Worm (Caenorhabditis elegans) whole organism, young adult: ENCODE data around the gene ZK643.6.
A peak's percentile ranks its signal among the peaks of the same experiment; 100 is the strongest.

Source experiments
- B0019.2 ChIP-seq: fragments of 200-800 bp; sonication (Bioruptor generic); conservative IDR thresholded peaks from 2 replicates; pipeline ENCODE4 v1.3.6; 2022; ENCODE audit warnings: missing genetic modification reagents, missing genetic modification characterization, missing compliant biosample characterization
- C06A6.2 ChIP-seq: fragments of 200-800 bp; sonication (Bioruptor generic); conservative IDR thresholded peaks from 2 replicates; pipeline ENCODE4 v1.3.6; 2022; ENCODE audit warnings: missing genetic modification characterization, missing compliant biosample characterization
- C17E4.6 ChIP-seq: fragments of 200-800 bp; sonication (Bioruptor generic); IDR thresholded peaks from 2 replicates; pipeline ENCODE4 v1.3.6; 2022; ENCODE audit warnings: missing genetic modification reagents, missing genetic modification characterization, missing compliant biosample characterization
- F22D6.2 ChIP-seq: sonication (generic microtip); optimal IDR thresholded peaks from 2 replicates; lab custom pipeline; 2016; ENCODE audit warnings: mild to moderate bottlenecking, missing genetic modification characterization, missing compliant biosample characterization
- F23B12.7 ChIP-seq: sonication (generic microtip); optimal IDR thresholded peaks from 2 replicates; lab custom pipeline; 2017; ENCODE audit warnings: missing genetic modification characterization, mild to moderate bottlenecking, missing compliant biosample characterization, antibody characterized with exemption, moderate library complexity; ENCODE audit not compliant: insufficient read depth
- F39B2.1 ChIP-seq: fragments of 200-800 bp; sonication (Bioruptor generic); IDR thresholded peaks from 2 replicates; pipeline ENCODE4 v1.3.6; 2022; ENCODE audit warnings: missing genetic modification reagents, missing genetic modification characterization, missing compliant biosample characterization
- F55B11.4 ChIP-seq: sonication (generic microtip); optimal IDR thresholded peaks from 2 replicates; lab custom pipeline; 2016; ENCODE audit warnings: missing compliant biosample characterization, missing genetic modification characterization, borderline replicate concordance; ENCODE audit not compliant: insufficient read depth
- T26A5.8 ChIP-seq: sonication (generic microtip); optimal IDR thresholded peaks from 2 replicates; lab custom pipeline; 2016; ENCODE audit warnings: missing genetic modification characterization, missing compliant biosample characterization
- Y53G8AR.9 ChIP-seq: fragments of 200-800 bp; sonication (Bioruptor generic); conservative IDR thresholded peaks from 2 replicates; pipeline ENCODE4 v1.3.6; 2022; ENCODE audit warnings: missing genetic modification reagents, missing genetic modification characterization, missing compliant biosample characterization
- Y95B8A.8 ChIP-seq: fragments of 200-800 bp; sonication (Bioruptor generic); IDR thresholded peaks from 2 replicates; pipeline ENCODE4 v1.3.6; 2022; ENCODE audit warnings: missing genetic modification reagents, missing genetic modification characterization, missing compliant biosample characterization
- akir-1 ChIP-seq: fragments of 200-800 bp; sonication (Bioruptor generic); optimal IDR thresholded peaks from 2 replicates; lab custom pipeline; 2018; ENCODE audit warnings: mild to moderate bottlenecking, missing genetic modification characterization, moderate library complexity, missing compliant biosample characterization
- ama-1 ChIP-seq, 3 experiments: fragments of 150-350 bp in 1 of 3; sonication (generic microtip) in 2 of 3; optimal IDR thresholded peaks; 2 replicates each; lab custom pipeline; 2014 to 2018; ENCODE audit warnings: missing biosample characterization in 2 of 3, missing genetic modification characterization in 2 of 3, missing genetic modification reagents in 2 of 3
- aptf-2 ChIP-seq: fragments of 200-800 bp; sonication (Bioruptor generic); conservative IDR thresholded peaks from 2 replicates; pipeline ENCODE4 v1.3.6; 2022; ENCODE audit warnings: missing genetic modification reagents, missing genetic modification characterization, missing compliant biosample characterization
- atf-7 ChIP-seq: sonication (generic microtip); optimal IDR thresholded peaks from 2 replicates; lab custom pipeline; 2017; ENCODE audit warnings: mild to moderate bottlenecking, missing genetic modification characterization, missing compliant biosample characterization
- attf-3 ChIP-seq: fragments of 200-800 bp; sonication (Bioruptor generic); conservative IDR thresholded peaks from 2 replicates; pipeline ENCODE4 v1.3.6; 2022; ENCODE audit warnings: missing genetic modification reagents, missing genetic modification characterization, missing compliant biosample characterization
- attf-5 ChIP-seq: fragments of 200-800 bp; sonication (Bioruptor generic); optimal IDR thresholded peaks from 2 replicates; lab custom pipeline; 2018; ENCODE audit warnings: mild to moderate bottlenecking, missing genetic modification characterization, missing compliant biosample characterization
- bed-1 ChIP-seq: fragments of 200-800 bp; sonication (Bioruptor generic); IDR thresholded peaks from 2 replicates; pipeline ENCODE4 v1.3.6; 2022; ENCODE audit warnings: missing genetic modification reagents, missing genetic modification characterization, missing compliant biosample characterization
- ccch-3 ChIP-seq: fragments of 200-800 bp; sonication (Bioruptor generic); optimal IDR thresholded peaks from 2 replicates; lab custom pipeline; 2018; ENCODE audit warnings: mild to moderate bottlenecking, missing genetic modification characterization, missing compliant biosample characterization
- dox-1 ChIP-seq: fragments of 200-800 bp; sonication (Bioruptor generic); IDR thresholded peaks from 2 replicates; pipeline ENCODE4 v1.3.6; 2022; ENCODE audit warnings: missing genetic modification reagents, missing genetic modification characterization, missing compliant biosample characterization
- efl-1 ChIP-seq: fragments of 150-350 bp; optimal IDR thresholded peaks from 2 replicates; lab custom pipeline; 2014; ENCODE audit warnings: missing biosample characterization, missing genetic modification reagents, missing genetic modification characterization
- ekl-4 ChIP-seq: fragments of 200-800 bp; sonication (Bioruptor generic); IDR thresholded peaks from 2 replicates; pipeline ENCODE4 v1.3.6; 2022; ENCODE audit warnings: missing genetic modification reagents, missing genetic modification characterization, missing compliant biosample characterization
- ets-4 ChIP-seq: fragments of 200-800 bp; sonication (Bioruptor generic); optimal IDR thresholded peaks from 2 replicates; lab custom pipeline; 2018; ENCODE audit warnings: mild to moderate bottlenecking, missing genetic modification characterization, missing compliant biosample characterization
- him-1 ChIP-seq: sonication (generic microtip); optimal IDR thresholded peaks from 2 replicates; lab custom pipeline; 2016; ENCODE audit warnings: missing genotype, missing genetic modification reagents, missing genetic modification characterization, missing compliant biosample characterization
- hlh-12 ChIP-seq: sonication (generic microtip); optimal IDR thresholded peaks from 2 replicates; lab custom pipeline; 2016; ENCODE audit warnings: missing genetic modification characterization, missing compliant biosample characterization
- let-526 ChIP-seq: fragments of 200-800 bp; sonication (Bioruptor generic); IDR thresholded peaks from 2 replicates; pipeline ENCODE4 v1.3.6; 2022; ENCODE audit warnings: missing genetic modification reagents, missing genetic modification characterization, missing compliant biosample characterization
- lin-54 ChIP-seq: fragments of 200-800 bp; sonication (Bioruptor generic); optimal IDR thresholded peaks from 2 replicates; lab custom pipeline; 2018; ENCODE audit warnings: mild to moderate bottlenecking, missing genetic modification characterization, missing compliant biosample characterization
- lsl-1 ChIP-seq: fragments of 200-800 bp; sonication (Bioruptor generic); optimal IDR thresholded peaks from 2 replicates; lab custom pipeline; 2018; ENCODE audit warnings: mild to moderate bottlenecking, missing genetic modification characterization, moderate library complexity, missing compliant biosample characterization
- mel-28 ChIP-seq: sonication (generic microtip); optimal IDR thresholded peaks from 2 replicates; lab custom pipeline; 2016; ENCODE audit warnings: borderline replicate concordance, mild to moderate bottlenecking, missing genetic modification characterization, missing compliant biosample characterization
- mxl-1 ChIP-seq: sonication (generic microtip); optimal IDR thresholded peaks from 2 replicates; lab custom pipeline; 2016; ENCODE audit warnings: missing genetic modification characterization, missing compliant biosample characterization
- nfya-2 ChIP-seq: fragments of 200-800 bp; sonication (Bioruptor generic); IDR thresholded peaks from 2 replicates; pipeline ENCODE4 v1.3.6; 2022; ENCODE audit warnings: missing genetic modification reagents, missing genetic modification characterization, missing compliant biosample characterization
- nfyb-1 ChIP-seq: fragments of 200-800 bp; sonication (Bioruptor generic); IDR thresholded peaks from 2 replicates; pipeline ENCODE4 v1.3.6; 2022; ENCODE audit warnings: missing genetic modification reagents, missing genetic modification characterization, missing compliant biosample characterization
- nhr-120 ChIP-seq: fragments of 200-800 bp; sonication (Bioruptor generic); IDR thresholded peaks from 2 replicates; pipeline ENCODE4 v1.3.6; 2022; ENCODE audit warnings: missing genetic modification characterization, missing compliant biosample characterization
- nhr-179 ChIP-seq: sonication (generic microtip); optimal IDR thresholded peaks from 2 replicates; lab custom pipeline; 2016; ENCODE audit warnings: mild to moderate bottlenecking, missing genetic modification characterization, missing compliant biosample characterization
- rcor-1 ChIP-seq: fragments of 200-800 bp; sonication (Bioruptor generic); IDR thresholded peaks from 2 replicates; pipeline ENCODE4 v1.3.6; 2022; ENCODE audit warnings: missing genetic modification reagents, missing genetic modification characterization, missing compliant biosample characterization
- rpc-1 ChIP-seq, 2 experiments: fragments of 150-350 bp in 1 of 2; sonication (generic microtip) in 1 of 2; optimal IDR thresholded peaks; 2 replicates each; lab custom pipeline; 2014 to 2018; ENCODE audit warnings: missing biosample characterization in 1 of 2, missing genetic modification characterization in 1 of 2, missing genetic modification reagents in 1 of 2, missing genotype in 1 of 2
- snpc-1.1 ChIP-seq: sonication (generic microtip); optimal IDR thresholded peaks from 2 replicates; lab custom pipeline; 2017; ENCODE audit warnings: missing genetic modification characterization, mild to moderate bottlenecking, missing compliant biosample characterization, antibody characterized with exemption, moderate library complexity, missing genotype, missing genetic modification reagents; ENCODE audit not compliant: insufficient read depth
- snpc-1.3 ChIP-seq: sonication (generic microtip); optimal IDR thresholded peaks from 2 replicates; lab custom pipeline; 2017; ENCODE audit warnings: missing genetic modification characterization, mild to moderate bottlenecking, missing compliant biosample characterization, antibody characterized with exemption, moderate library complexity, missing genotype, missing genetic modification reagents; ENCODE audit not compliant: insufficient read depth
- snpc-3.4 ChIP-seq: sonication (generic microtip); optimal IDR thresholded peaks from 2 replicates; lab custom pipeline; 2017; ENCODE audit warnings: missing genetic modification characterization, mild to moderate bottlenecking, missing compliant biosample characterization, antibody characterized with exemption, moderate library complexity, missing genotype, missing genetic modification reagents
- zim-3 ChIP-seq: sonication (generic microtip); optimal IDR thresholded peaks from 2 replicates; lab custom pipeline; 2017; ENCODE audit warnings: mild to moderate bottlenecking, missing genetic modification characterization, moderate library complexity, missing compliant biosample characterization
- ztf-18 ChIP-seq: sonication (generic microtip); optimal IDR thresholded peaks from 2 replicates; lab custom pipeline; 2016; ENCODE audit warnings: missing genotype, mild to moderate bottlenecking, missing genetic modification characterization, missing compliant biosample characterization
- ztf-22 ChIP-seq: fragments of 200-800 bp; sonication (Bioruptor generic); optimal IDR thresholded peaks from 2 replicates; lab custom pipeline; 2018; ENCODE audit warnings: mild to moderate bottlenecking, missing genetic modification characterization, moderate library complexity, missing compliant biosample characterization
- ztf-25 ChIP-seq: fragments of 200-800 bp; sonication (Bioruptor generic); IDR thresholded peaks from 2 replicates; pipeline ENCODE4 v1.3.6; 2022; ENCODE audit warnings: missing genetic modification reagents, missing genetic modification characterization, missing compliant biosample characterization
- ztf-3 ChIP-seq: fragments of 200-800 bp; sonication (Bioruptor generic); optimal IDR thresholded peaks from 2 replicates; lab custom pipeline; 2018; ENCODE audit warnings: mild to moderate bottlenecking, missing genetic modification characterization, missing compliant biosample characterization
- ztf-6 ChIP-seq: fragments of 200-800 bp; sonication (Bioruptor generic); IDR thresholded peaks from 2 replicates; pipeline ENCODE4 v1.3.6; 2022; ENCODE audit warnings: missing genetic modification reagents, missing genetic modification characterization, missing compliant biosample characterization

ZK643.6 gene

ce11 chrIII:8944357-8944756 is 16.2 kb downstream of the ZK643.6 start, which contains the start of gene dhrr-1:
dhrr-1 (plus strand) TSS chrIII:8944657.
- TF ChIP-seq bed-1 (GFP tag; lab: Robert Waterston, UW) (no peak), Y53G8AR.9 (GFP tag; lab: Robert Waterston, UW) (no peak), snpc-3.4 (tag; lab: Kevin White, UChicago) (no peak), ztf-3 (no peak), mel-28 (tag; lab: Kevin White, UChicago) (no peak), snpc-1.1 (tag; lab: Kevin White, UChicago) (no peak), lsl-1 (GFP tag; lab: Kevin White, UChicago) (no peak), T26A5.8 (tag; lab: Kevin White, UChicago) (no peak), akir-1 (GFP tag; lab: Kevin White, UChicago) (no peak), ztf-22 (no peak), C17E4.6 (GFP tag; lab: Robert Waterston, UW) (no peak), attf-5 (GFP tag; lab: Kevin White, UChicago) (no peak), hlh-12 (tag; lab: Kevin White, UChicago) (no peak), ztf-18 (no peak), efl-1 (GFP tag; lab: Kevin White, UChicago) (no peak), nfya-2 (GFP tag; lab: Robert Waterston, UW) (no peak), ztf-25 (GFP tag; lab: Robert Waterston, UW) (no peak), ztf-6 (GFP tag; lab: Robert Waterston, UW) (no peak), F55B11.4 (tag; lab: Kevin White, UChicago) (no peak)

- 0 out of 2 replicates have a peak, but pooled peaks have one; percentile 55 for TF ChIP-seq Y95B8A.8 (GFP tag; lab: Robert Waterston, UW)
- no peak for TF ChIP-seq atf-7 (tag; lab: Kevin White, UChicago)
- no peak for TF ChIP-seq lin-54 (GFP tag; lab: Kevin White, UChicago)
- peak; percentile 21 for TF ChIP-seq ztf-3
- TF ChIP-seq rcor-1 (GFP tag; lab: Robert Waterston, UW), result peak; percentile 67; the same call in 1 of the 2 replicates
- peak; percentile 71 for TF ChIP-seq zim-3 (tag; lab: Kevin White, UChicago)
- TF ChIP-seq snpc-3.4 (tag; lab: Kevin White, UChicago), result peak; percentile 52
- TF ChIP-seq ztf-22, result peak; percentile 57
- peak; percentile 65 for TF ChIP-seq F23B12.7 (tag; lab: Kevin White, UChicago)
- no peak for TF ChIP-seq nfyb-1 (GFP tag; lab: Robert Waterston, UW)
- peak; percentile 85; the same call in 1 of the 2 replicates for TF ChIP-seq nhr-120 (GFP tag; lab: Robert Waterston, UW)
- TF ChIP-seq nhr-179 (tag; lab: Kevin White, UChicago), result peak; percentile 33
- TF ChIP-seq dox-1, result no peak
- no peak for TF ChIP-seq ccch-3 (GFP tag; lab: Kevin White, UChicago)
- TF ChIP-seq efl-1 (GFP tag; lab: Kevin White, UChicago), result peak; percentile 39
- 0 out of 2 replicates have a peak, but pooled peaks have one; percentile 73 for TF ChIP-seq bed-1 (GFP tag; lab: Robert Waterston, UW)
- peak; percentile 68; the same call in 1 of the 2 replicates for TF ChIP-seq let-526 (GFP tag; lab: Robert Waterston, UW)
- TF ChIP-seq F22D6.2, result peak; percentile 36
- no peak for TF ChIP-seq hlh-12 (tag; lab: Kevin White, UChicago)
- peak; percentile 67 for TF ChIP-seq mxl-1 (tag; lab: Kevin White, UChicago)
- TF ChIP-seq aptf-2 (GFP tag; lab: Robert Waterston, UW), result 0 out of 2 replicates have a peak, but pooled peaks have one; percentile 32
- 0 out of 2 replicates have a peak, but pooled peaks have one; percentile 34 for TF ChIP-seq B0019.2 (GFP tag; lab: Robert Waterston, UW)
- peak; percentile 57 for TF ChIP-seq ets-4 (GFP tag; lab: Kevin White, UChicago)
- TF ChIP-seq him-1 (tag; lab: Kevin White, UChicago), result peak; percentile 97
- TF ChIP-seq ekl-4 (GFP tag; lab: Robert Waterston, UW), result peak; percentile 76; the same call in 1 of the 2 replicates
- no peak for TF ChIP-seq attf-3 (GFP tag; lab: Robert Waterston, UW)
- no peak for TF ChIP-seq C06A6.2 (GFP tag; lab: Robert Waterston, UW)
- peak; percentile 35 for TF ChIP-seq snpc-1.1 (tag; lab: Kevin White, UChicago)
- no peak for TF ChIP-seq F39B2.1
- no peak for TF ChIP-seq ama-1 (optimal IDR thresholded peaks at IDR 0.05; lab: Kevin White, UChicago)
- TF ChIP-seq ama-1 (GFP tag; optimal IDR thresholded peaks at IDR 0.05; lab: Kevin White, UChicago), result peak; percentile 58 to 64
- TF ChIP-seq rpc-1 (optimal IDR thresholded peaks at IDR 0.05; lab: Kevin White, UChicago), result peak; percentile 86
- peak; percentile 93 for TF ChIP-seq rpc-1 (tag; optimal IDR thresholded peaks at IDR 0.05; lab: Kevin White, UChicago)
- TF ChIP-seq snpc-1.3 (tag; lab: Kevin White, UChicago), result peak; percentile 72
These were observed 23.0 kb downstream of the ZK643.6 start for ce11 chrIII:8937571-8937970.
